Fruit fly (Drosophila melanogaster) whole organism, wandering third instar larva: ENCODE data around the gene CG7006.

Experiments used
- CG32264 ChIP-seq: fragments of 200-800 bp; sonication (Bioruptor generic); optimal IDR thresholded peaks from 2 replicates; lab custom pipeline; 2016; ENCODE audit warnings: missing biosample characterization, missing genetic modification characterization
- CG9705 ChIP-seq: fragments of 200-800 bp; sonication (Bioruptor generic); optimal IDR thresholded peaks from 2 replicates; lab custom pipeline; 2018; ENCODE audit warnings: missing biosample characterization, mild to moderate bottlenecking, missing genetic modification characterization
- Dfd ChIP-seq: fragments of >200 bp; optimal IDR thresholded peaks from 2 replicates; lab custom pipeline; 2017; ENCODE audit warnings: missing biosample characterization, missing genetic modification characterization
- GATAd ChIP-seq: sonication (Bioruptor generic); optimal IDR thresholded peaks from 2 replicates; lab custom pipeline; 2016; ENCODE audit warnings: missing biosample characterization, missing genetic modification characterization
- Hnf4 ChIP-seq: fragments of 200-800 bp; sonication (Bioruptor generic); optimal IDR thresholded peaks from 2 replicates; lab custom pipeline; 2016; ENCODE audit warnings: missing biosample characterization, mild to moderate bottlenecking, missing genetic modification characterization
- Hr78 ChIP-seq: fragments of >200 bp; optimal IDR thresholded peaks from 2 replicates; lab custom pipeline; 2017; ENCODE audit warnings: missing biosample characterization, missing genetic modification characterization
- Hr83 ChIP-seq: fragments of 200-300 bp; sonication (Bioruptor generic); optimal IDR thresholded peaks from 2 replicates; lab custom pipeline; 2016; ENCODE audit warnings: missing biosample characterization, mild to moderate bottlenecking, missing genetic modification characterization, moderate library complexity; ENCODE audit not compliant: poor library complexity, severe bottlenecking
- Jra ChIP-seq: sonication (Bioruptor generic); optimal IDR thresholded peaks from 2 replicates; lab custom pipeline; 2016; ENCODE audit warnings: missing biosample characterization, missing genetic modification characterization
- Mio ChIP-seq: sonication (Bioruptor generic); optimal IDR thresholded peaks from 2 replicates; lab custom pipeline; 2016; ENCODE audit warnings: missing biosample characterization, missing genetic modification characterization
- Myc ChIP-seq: fragments of >200 bp; optimal IDR thresholded peaks from 2 replicates; lab custom pipeline; 2017
- N ChIP-seq: fragments of >200 bp; optimal IDR thresholded peaks from 2 replicates; lab custom pipeline; 2018; ENCODE audit warnings: missing biosample characterization, missing external identifiers, missing genetic modification characterization
- Rel ChIP-seq, 2 experiments: fragments of 200-800 bp; sonication (Bioruptor generic) in 1 of 2; optimal IDR thresholded peaks; 2 replicates in 1 of 2; 3 replicates in 1 of 2; lab custom pipeline; 2016 to 2019; ENCODE audit warnings: mild to moderate bottlenecking in 2 of 2, missing biosample characterization in 2 of 2, missing genetic modification characterization in 2 of 2, moderate library complexity in 1 of 2
- Sp1 ChIP-seq: fragments of 200-800 bp; sonication (Bioruptor generic); optimal IDR thresholded peaks from 3 replicates; lab custom pipeline; 2019; ENCODE audit warnings: missing biosample characterization, mild to moderate bottlenecking, missing genetic modification characterization, moderate library complexity
- br ChIP-seq: fragments of 200-800 bp; sonication (Bioruptor generic); optimal IDR thresholded peaks from 2 replicates; lab custom pipeline; 2016; ENCODE audit warnings: missing biosample characterization, missing genetic modification characterization
- dmrt93B ChIP-seq: fragments of 200-800 bp; sonication (Bioruptor generic); optimal IDR thresholded peaks from 2 replicates; lab custom pipeline; 2018; ENCODE audit warnings: missing biosample characterization, mild to moderate bottlenecking, missing genetic modification characterization
- dsf ChIP-seq: sonication (Bioruptor generic); optimal IDR thresholded peaks from 2 replicates; lab custom pipeline; 2016; ENCODE audit warnings: missing biosample characterization, missing genetic modification characterization, borderline replicate concordance
- ey ChIP-seq: fragments of 200-800 bp; sonication (Bioruptor generic); optimal IDR thresholded peaks from 2 replicates; lab custom pipeline; 2016; ENCODE audit warnings: missing biosample characterization, missing genetic modification characterization
- h ChIP-seq: fragments of 200-800 bp; sonication (Bioruptor generic); optimal IDR thresholded peaks from 3 replicates; lab custom pipeline; 2016; ENCODE audit warnings: missing biosample characterization, mild to moderate bottlenecking, missing genetic modification characterization
- jim ChIP-seq: fragments of 175-275, 200-325 bp; sonication (Bioruptor generic); optimal IDR thresholded peaks from 2 replicates; lab custom pipeline; 2016; ENCODE audit warnings: missing biosample characterization, mild to moderate bottlenecking, missing genetic modification characterization
- psq ChIP-seq: fragments of 200-800 bp; sonication (Bioruptor generic); optimal IDR thresholded peaks from 3 replicates; lab custom pipeline; 2017; ENCODE audit warnings: missing biosample characterization, mild to moderate bottlenecking, missing genetic modification characterization, moderate library complexity
- rgr ChIP-seq: fragments of 200-800 bp; sonication (Bioruptor generic); optimal IDR thresholded peaks from 3 replicates; lab custom pipeline; 2016; ENCODE audit warnings: missing biosample characterization, mild to moderate bottlenecking, missing genetic modification characterization
- sage ChIP-seq: fragments of 200-800 bp; sonication (Bioruptor generic); optimal IDR thresholded peaks from 2 replicates; lab custom pipeline; 2016; ENCODE audit warnings: missing biosample characterization, mild to moderate bottlenecking, missing genetic modification characterization
- sv ChIP-seq: fragments of 200-800 bp; sonication (Bioruptor generic); optimal IDR thresholded peaks from 3 replicates; lab custom pipeline; 2016; ENCODE audit warnings: missing biosample characterization, missing genetic modification characterization
- tai ChIP-seq: sonication (Bioruptor generic); optimal IDR thresholded peaks from 2 replicates; lab custom pipeline; 2016; ENCODE audit warnings: missing biosample characterization, missing genetic modification characterization
- usp ChIP-seq: fragments of >200 bp; optimal IDR thresholded peaks from 2 replicates; lab custom pipeline; 2017; ENCODE audit warnings: missing biosample characterization, missing genetic modification characterization
- woc ChIP-seq: sonication (Bioruptor generic); optimal IDR thresholded peaks from 2 replicates; lab custom pipeline; 2016; ENCODE audit warnings: missing biosample characterization, mild to moderate bottlenecking, missing genetic modification characterization

The CG7006 gene

DNA sequence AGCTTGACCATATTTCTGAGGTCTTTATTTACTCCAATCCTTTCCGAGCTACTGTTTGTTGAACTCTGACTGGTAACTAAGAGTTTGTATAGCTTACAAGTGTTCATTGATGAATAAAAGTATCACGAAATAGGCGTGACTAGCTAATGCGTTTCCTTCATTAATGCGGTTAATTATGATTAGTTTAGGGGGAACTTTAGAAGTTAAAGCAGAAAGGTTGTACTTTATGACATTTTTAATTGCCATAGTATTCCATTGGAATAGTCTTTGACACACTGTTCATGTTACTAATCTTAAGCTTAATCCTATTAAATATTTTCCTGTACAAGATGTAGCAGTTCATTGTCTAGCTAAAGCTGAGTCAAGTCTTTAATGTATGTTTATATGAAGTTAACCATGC lies 9.3 kb downstream of the CG7006 start, which contains the start of gene ppk22:
ppk22 (minus strand) TSS at position 101 of the 400 bp plus-strand sequence.
- TF ChIP-seq psq (GFP tag; lab: Kevin White, UChicago) (no peak), dmrt93B (no peak), N (GFP tag; lab: Kevin White, UChicago) (no peak), Mio (GFP tag; lab: Kevin White, UChicago) (no peak), GATAd (no peak), Hr83 (GFP tag; lab: Kevin White, UChicago) (no peak)
- TF ChIP-seq, all 38 proteins: peak for 0

dm6 chr3R:24860316-24860826 lies 9.9 kb downstream of the CG7006 start, which contains the start of gene CG13639:
Gene CG13639 (minus strand): TSS chr3R:24860366.
- TF ChIP-seq Hnf4 (GFP tag; lab: Kevin White, UChicago) (no peak), h (GFP tag; lab: Kevin White, UChicago) (peak; percentile 11)

- no peak for TF ChIP-seq dsf (GFP tag; lab: Kevin White, UChicago)
- no peak for TF ChIP-seq ey
- no peak for TF ChIP-seq Dfd (GFP tag; lab: Kevin White, UChicago)
- TF ChIP-seq CG32264 (GFP tag; lab: Kevin White, UChicago) = no peak
- TF ChIP-seq sage (GFP tag; lab: Kevin White, UChicago) = no peak
- no peak for TF ChIP-seq dmrt93B
- no peak for TF ChIP-seq psq (GFP tag; lab: Kevin White, UChicago)
- no peak for TF ChIP-seq usp (GFP tag; lab: Kevin White, UChicago)
- no peak for TF ChIP-seq Mio (GFP tag; lab: Kevin White, UChicago)
- no peak for TF ChIP-seq Myc (lab: Kevin White, UChicago)
- TF ChIP-seq woc (GFP tag; lab: Kevin White, UChicago) = no peak
- TF ChIP-seq GATAd = no peak
- no peak for TF ChIP-seq Sp1 (GFP tag; lab: Kevin White, UChicago)
- no peak for TF ChIP-seq jim
- no peak for TF ChIP-seq br (GFP tag; lab: Kevin White, UChicago)
- no peak for TF ChIP-seq Jra
- no peak for TF ChIP-seq sv (GFP tag; lab: Kevin White, UChicago)
- no peak for TF ChIP-seq CG9705 (GFP tag; lab: Kevin White, UChicago)
- no peak for TF ChIP-seq rgr
- TF ChIP-seq, all 38 proteins: peak for 0
Measured at dm6 chr3R:24862065-24862464, 11.6 kb downstream of the CG7006 start, which contains the start of gene CG13640. Gene CG13640 (minus strand): TSS chr3R:24862165.

DNA sequence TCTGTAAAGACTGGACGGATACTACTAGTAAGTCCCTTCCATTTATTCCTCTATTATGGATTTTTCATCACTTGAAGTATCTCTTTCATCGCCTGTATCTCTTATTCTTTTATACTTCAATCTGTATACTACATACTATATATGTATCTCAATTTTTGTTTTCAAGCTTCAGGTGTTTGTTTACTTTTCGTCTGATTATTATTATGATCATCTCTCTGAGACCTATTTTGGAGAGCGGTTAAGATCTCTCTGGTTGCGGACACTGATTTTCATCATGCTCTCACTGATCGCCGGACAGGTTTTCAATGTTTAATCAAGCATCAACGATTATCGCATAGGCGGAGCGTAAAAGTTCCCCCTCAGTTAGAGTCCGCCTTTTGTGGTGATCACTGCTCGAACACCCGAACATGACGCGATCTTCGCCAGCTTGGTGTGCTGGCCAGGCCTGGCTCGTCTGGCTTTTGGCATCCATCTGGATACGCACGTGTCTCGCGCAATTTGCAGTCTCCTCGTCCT lies 12.2 kb downstream of the CG7006 start, which contains the start of gene CG7016:
CG7016 (plus strand) TSS at position 358 of the 516 bp plus-strand sequence.
- TF ChIP-seq Hnf4 (GFP tag; lab: Kevin White, UChicago) (no peak), CG32264 (GFP tag; lab: Kevin White, UChicago) (no peak), Sp1 (GFP tag; lab: Kevin White, UChicago) (no peak), Rel (GFP tag; optimal IDR thresholded peaks at IDR 0.05; lab: Kevin White, UChicago) (no peak), Rel (tag; optimal IDR thresholded peaks at IDR 0.05; lab: Kevin White, UChicago) (peak; percentile 93), tai (no peak), sv (GFP tag; lab: Kevin White, UChicago) (no peak), Hr78 (GFP tag; lab: Kevin White, UChicago) (no peak), sage (GFP tag; lab: Kevin White, UChicago) (no peak)

DNA sequence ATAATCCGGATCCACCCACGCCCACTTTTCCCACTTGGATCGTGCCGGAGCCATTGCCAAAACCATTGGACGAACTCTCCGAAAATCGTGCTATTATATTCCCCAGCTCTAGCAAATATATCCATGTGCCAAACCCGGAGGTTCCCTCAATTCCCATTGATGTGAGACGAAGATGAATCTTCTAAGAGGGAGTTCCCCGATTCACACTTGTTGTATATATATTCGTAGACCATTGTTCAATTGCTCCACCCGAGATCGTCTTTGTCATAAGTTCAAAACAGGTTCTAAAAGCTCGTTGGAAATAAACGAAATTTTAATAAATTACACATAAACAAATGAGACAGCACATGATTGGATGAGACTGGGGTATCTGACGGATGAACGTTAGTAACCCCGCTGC lies 13.5 kb downstream of the CG7006 start:
- TF ChIP-seq Rel (GFP tag; optimal IDR thresholded peaks at IDR 0.05; lab: Kevin White, UChicago) (no peak), Rel (tag; optimal IDR thresholded peaks at IDR 0.05; lab: Kevin White, UChicago) (peak; percentile 96), dmrt93B (no peak), GATAd (no peak)

DNA sequence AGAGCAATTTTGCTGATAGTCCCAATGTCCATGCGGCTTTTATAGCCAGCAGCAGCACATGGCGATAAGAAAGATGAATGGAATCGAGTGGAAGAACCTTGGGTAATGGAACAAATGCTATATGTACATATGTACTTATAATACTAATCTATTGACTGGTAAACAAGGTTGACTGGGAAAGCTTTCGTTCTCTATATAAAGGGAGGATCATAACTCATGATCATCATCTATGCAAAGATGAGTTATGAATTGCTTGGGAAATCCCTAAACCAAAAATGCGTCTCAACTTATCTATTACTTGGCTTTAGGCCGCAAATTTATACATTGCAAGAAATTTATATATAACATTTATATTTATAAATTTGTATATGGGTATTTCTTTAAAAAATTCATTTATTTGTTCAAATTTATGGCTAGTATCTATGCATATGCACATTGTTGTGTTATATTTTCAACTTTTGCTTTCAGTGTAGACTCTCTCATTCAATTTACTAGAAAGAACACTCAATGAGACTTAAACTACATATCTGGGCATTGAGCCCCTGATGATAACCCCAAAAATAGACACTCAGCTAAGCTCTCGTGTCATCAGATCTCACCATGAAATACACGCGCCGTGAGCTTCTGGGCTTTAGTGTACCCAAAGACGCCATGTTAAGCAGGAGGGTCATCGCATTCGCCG lies 14.4 kb downstream of the CG7006 start, which contains the start of the genes Srg1 and Elal:
Srg1 (minus strand) TSS at position 14 of the 682 bp plus-strand sequence.
Elal (plus strand) TSS at position 632 of the 682 bp plus-strand sequence.
- TF ChIP-seq Rel (GFP tag; optimal IDR thresholded peaks at IDR 0.05; lab: Kevin White, UChicago) = no peak
- peak; percentile 73 for TF ChIP-seq Rel (tag; optimal IDR thresholded peaks at IDR 0.05; lab: Kevin White, UChicago)
- no peak for TF ChIP-seq psq (GFP tag; lab: Kevin White, UChicago)
